Fruit fly (Drosophila melanogaster) whole organism, prepupa: ENCODE data around the gene Acsx3.

Experiments
- Blimp-1 ChIP-seq: fragments of 200-800 bp; sonication (Bioruptor generic); optimal IDR thresholded peaks from 3 replicates; lab custom pipeline; 2017; ENCODE audit warnings: missing biosample characterization, missing genetic modification characterization, mild to moderate bottlenecking, moderate library complexity, missing genetic modification reagents
- CG10631 ChIP-seq: fragments of 200-800 bp; sonication (Bioruptor generic); optimal IDR thresholded peaks from 2 replicates; lab custom pipeline; 2016; ENCODE audit warnings: missing biosample characterization, missing genetic modification characterization
- CG10669 ChIP-seq: fragments of 200-800 bp; sonication (Bioruptor generic); optimal IDR thresholded peaks from 3 replicates; lab custom pipeline; 2018; ENCODE audit warnings: missing biosample characterization, mild to moderate bottlenecking, missing genetic modification characterization, moderate library complexity
- CG11762 ChIP-seq: fragments of 200-800 bp; sonication (Bioruptor generic); optimal IDR thresholded peaks from 3 replicates; lab custom pipeline; 2016; ENCODE audit warnings: missing biosample characterization, missing genetic modification characterization; ENCODE audit not compliant: insufficient read depth
- CG11902 ChIP-seq: fragments of 200-800 bp; sonication (Bioruptor generic); optimal IDR thresholded peaks from 3 replicates; lab custom pipeline; 2016; ENCODE audit warnings: missing biosample characterization, missing genetic modification characterization
- CG15336 ChIP-seq: fragments of 200-800 bp; sonication (Bioruptor generic); IDR thresholded peaks from 2 replicates; pipeline ENCODE4 v1.3.6; 2022; ENCODE audit warnings: missing biosample characterization, missing genetic modification characterization
- CG16779 ChIP-seq: fragments of 200-800 bp; sonication (Bioruptor generic); optimal IDR thresholded peaks from 3 replicates; lab custom pipeline; 2017; ENCODE audit warnings: missing biosample characterization, mild to moderate bottlenecking, missing genetic modification characterization
- CG3032 ChIP-seq: fragments of 200-800 bp; optimal IDR thresholded peaks from 2 replicates; lab custom pipeline; 2019; ENCODE audit warnings: missing biosample characterization, mild to moderate bottlenecking, missing genetic modification characterization, moderate library complexity
- CG31627 ChIP-seq: fragments of 200-800 bp; sonication (Bioruptor generic); optimal IDR thresholded peaks from 3 replicates; lab custom pipeline; 2016; ENCODE audit warnings: missing biosample characterization, missing genetic modification characterization
- CG3919 ChIP-seq: fragments of 200-800 bp; sonication (Bioruptor generic); optimal IDR thresholded peaks from 3 replicates; lab custom pipeline; 2016; ENCODE audit warnings: missing biosample characterization, missing genetic modification characterization
- CG4318 ChIP-seq: fragments of 200-800 bp; sonication (Bioruptor generic); optimal IDR thresholded peaks from 3 replicates; lab custom pipeline; 2017; ENCODE audit warnings: missing biosample characterization, mild to moderate bottlenecking, missing genetic modification characterization
- CG6163 ChIP-seq: fragments of 200-800 bp; sonication (Bioruptor generic); IDR thresholded peaks from 3 replicates; pipeline ENCODE4 v1.3.6; 2022; ENCODE audit warnings: missing biosample characterization, missing genetic modification characterization
- CG6276 ChIP-seq: fragments of 200-800 bp; sonication (Bioruptor generic); optimal IDR thresholded peaks from 2 replicates; lab custom pipeline; 2017; ENCODE audit warnings: missing biosample characterization, mild to moderate bottlenecking, missing genetic modification characterization
- CG6792 ChIP-seq: fragments of 200-800 bp; sonication (Bioruptor generic); optimal IDR thresholded peaks from 3 replicates; lab custom pipeline; 2016; ENCODE audit warnings: missing biosample characterization, missing genetic modification characterization
- CG6808 ChIP-seq: fragments of 200-800 bp; sonication (Bioruptor generic); optimal IDR thresholded peaks from 3 replicates; lab custom pipeline; 2017; ENCODE audit warnings: missing biosample characterization, missing genetic modification characterization, mild to moderate bottlenecking, moderate library complexity, missing genetic modification reagents
- CG6854 ChIP-seq: fragments of 200-800 bp; sonication (Bioruptor generic); optimal IDR thresholded peaks from 2 replicates; lab custom pipeline; 2017; ENCODE audit warnings: missing biosample characterization, mild to moderate bottlenecking, missing genetic modification characterization
- CG7368 ChIP-seq: fragments of 200-800 bp; sonication (Bioruptor generic); optimal IDR thresholded peaks from 3 replicates; lab custom pipeline; 2016; ENCODE audit warnings: missing biosample characterization, missing genetic modification characterization
- CG8119 ChIP-seq: fragments of 200-800 bp; sonication (Bioruptor generic); IDR thresholded peaks from 3 replicates; pipeline ENCODE4 v1.3.6; 2022; ENCODE audit warnings: missing biosample characterization, missing genetic modification characterization
- CG8319 ChIP-seq: fragments of 200-800 bp; sonication (Bioruptor generic); optimal IDR thresholded peaks from 3 replicates; lab custom pipeline; 2016; ENCODE audit warnings: missing biosample characterization, missing genetic modification characterization
- CG8632 ChIP-seq: fragments of 200-800 bp; sonication (Bioruptor generic); optimal IDR thresholded peaks from 3 replicates; lab custom pipeline; 2016; ENCODE audit warnings: missing biosample characterization, missing genetic modification characterization
- CG9139 ChIP-seq: fragments of 200-800 bp; sonication (Bioruptor generic); optimal IDR thresholded peaks from 3 replicates; lab custom pipeline; 2017; ENCODE audit warnings: missing biosample characterization, mild to moderate bottlenecking, missing genetic modification characterization
- Eip75B ChIP-seq: fragments of 200-800 bp; sonication (Bioruptor generic); optimal IDR thresholded peaks from 3 replicates; lab custom pipeline; 2016; ENCODE audit warnings: missing biosample characterization, missing genetic modification characterization
- Eip78C ChIP-seq: fragments of 200-800 bp; sonication (Bioruptor generic); peaks from one replicate; lab custom pipeline; 2016; ENCODE audit warnings: missing biosample characterization, missing genetic modification characterization
- Ets21C ChIP-seq: fragments of 200-800 bp; sonication (Bioruptor generic); optimal IDR thresholded peaks from 3 replicates; lab custom pipeline; 2016; ENCODE audit warnings: missing biosample characterization, missing genetic modification characterization
- Ets96B ChIP-seq: fragments of 200-800 bp; optimal IDR thresholded peaks from 2 replicates; lab custom pipeline; 2019; ENCODE audit warnings: missing biosample characterization, mild to moderate bottlenecking, missing genetic modification characterization, moderate library complexity
- Hr38 ChIP-seq: sonication (Bioruptor generic); optimal IDR thresholded peaks from 2 replicates; lab custom pipeline; 2016; ENCODE audit warnings: missing biosample characterization, missing genetic modification characterization
- Hr39 ChIP-seq: fragments of 200-800 bp; sonication (Bioruptor generic); optimal IDR thresholded peaks from 2 replicates; lab custom pipeline; 2016; ENCODE audit warnings: missing biosample characterization, missing genetic modification characterization
- Hr4 ChIP-seq: fragments of 200-800 bp; sonication (Bioruptor generic); optimal IDR thresholded peaks from 3 replicates; lab custom pipeline; 2016; ENCODE audit warnings: missing biosample characterization, missing genetic modification characterization
- Lpt ChIP-seq: fragments of 200-800 bp; sonication (Bioruptor generic); optimal IDR thresholded peaks from 3 replicates; lab custom pipeline; 2016; ENCODE audit warnings: missing biosample characterization, missing genetic modification characterization
- OdsH ChIP-seq: fragments of 200-800 bp; sonication (Bioruptor generic); optimal IDR thresholded peaks from 3 replicates; lab custom pipeline; 2016; ENCODE audit warnings: missing biosample characterization, missing genetic modification characterization
- Sox102F ChIP-seq: fragments of 200-800 bp; sonication (Bioruptor generic); optimal IDR thresholded peaks from 2 replicates; lab custom pipeline; 2016; ENCODE audit warnings: missing biosample characterization, mild to moderate bottlenecking, missing genetic modification characterization
- Sox14 ChIP-seq: fragments of 200-800 bp; sonication (Bioruptor generic); optimal IDR thresholded peaks from 3 replicates; lab custom pipeline; 2016; ENCODE audit warnings: missing biosample characterization, missing genetic modification characterization
- Sox15 ChIP-seq: fragments of 200-800 bp; sonication (Bioruptor generic); optimal IDR thresholded peaks from 3 replicates; lab custom pipeline; 2016; ENCODE audit warnings: missing biosample characterization, missing genetic modification characterization
- achi ChIP-seq: fragments of 200-800 bp; sonication (Bioruptor generic); optimal IDR thresholded peaks from 3 replicates; lab custom pipeline; 2016; ENCODE audit warnings: missing biosample characterization, missing genetic modification characterization
- acj6 ChIP-seq: fragments of 200-800 bp; sonication (Bioruptor generic); optimal IDR thresholded peaks from 3 replicates; lab custom pipeline; 2016; ENCODE audit warnings: missing biosample characterization, missing genetic modification characterization
- cyc ChIP-seq: fragments of 200-800 bp; sonication (Bioruptor generic); optimal IDR thresholded peaks from 3 replicates; lab custom pipeline; 2016; ENCODE audit warnings: missing biosample characterization, missing genetic modification characterization
- dac ChIP-seq: fragments of 200-800 bp; sonication (Bioruptor generic); optimal IDR thresholded peaks from 2 replicates; lab custom pipeline; 2017; ENCODE audit warnings: missing biosample characterization, mild to moderate bottlenecking, missing genetic modification characterization
- eg ChIP-seq: fragments of 200-800 bp; sonication (Bioruptor generic); IDR thresholded peaks from 3 replicates; pipeline ENCODE4 v1.3.6; 2022; ENCODE audit warnings: missing biosample characterization, missing genetic modification characterization
- esn ChIP-seq: fragments of 200-800 bp; sonication (Bioruptor generic); optimal IDR thresholded peaks from 2 replicates; lab custom pipeline; 2016; ENCODE audit warnings: missing biosample characterization, mild to moderate bottlenecking, missing genetic modification characterization, moderate library complexity
- fd85E ChIP-seq: fragments of 200-800 bp; sonication (Bioruptor generic); optimal IDR thresholded peaks from 3 replicates; lab custom pipeline; 2016; ENCODE audit warnings: missing biosample characterization, missing genetic modification characterization
- fkh ChIP-seq: fragments of 200-800 bp; sonication (Bioruptor generic); optimal IDR thresholded peaks from 3 replicates; lab custom pipeline; 2017; ENCODE audit warnings: missing biosample characterization, mild to moderate bottlenecking, missing genetic modification characterization, moderate library complexity
- lz ChIP-seq: fragments of 200-800 bp; sonication (Bioruptor generic); optimal IDR thresholded peaks from 3 replicates; lab custom pipeline; 2016; ENCODE audit warnings: missing biosample characterization, missing genetic modification characterization
- pdm3 ChIP-seq: fragments of 200-800 bp; sonication (Bioruptor generic); optimal IDR thresholded peaks from 3 replicates; lab custom pipeline; 2016; ENCODE audit warnings: missing biosample characterization, missing genetic modification characterization
- salr ChIP-seq, 2 experiments: fragments of 200-800 bp; sonication (Bioruptor generic); optimal IDR thresholded peaks; 3 replicates each; lab custom pipeline; 2016 to 2018; ENCODE audit warnings: missing biosample characterization in 2 of 2, missing genetic modification characterization in 2 of 2, mild to moderate bottlenecking in 1 of 2
- spab ChIP-seq: fragments of 200-800 bp; sonication (Bioruptor generic); optimal IDR thresholded peaks from 2 replicates; lab custom pipeline; 2017; ENCODE audit warnings: missing biosample characterization, mild to moderate bottlenecking, missing genetic modification characterization, missing genetic modification reagents
- svp ChIP-seq: fragments of 200-800 bp; sonication (Bioruptor generic); peaks from one replicate; lab custom pipeline; 2016; ENCODE audit warnings: missing biosample characterization, missing genetic modification characterization
- topi ChIP-seq: fragments of 200-800 bp; sonication (Bioruptor generic); optimal IDR thresholded peaks from 3 replicates; lab custom pipeline; 2016; ENCODE audit warnings: missing biosample characterization, missing genetic modification characterization
- vri ChIP-seq: fragments of 200-800 bp; sonication (Bioruptor generic); optimal IDR thresholded peaks from 3 replicates; lab custom pipeline; 2016; ENCODE audit warnings: missing biosample characterization, mild to moderate bottlenecking, missing genetic modification characterization

Gene Acsx3

dm6 chr3R:19807148-19807547 lies 26.1 kb downstream of the Acsx3 start:
- TF ChIP-seq CG15336 (GFP tag; lab: Robert Waterston, UW) (no peak), fd85E (GFP tag; lab: Kevin White, UChicago) (no peak), CG8119 (GFP tag; lab: Robert Waterston, UW) (no peak), CG7368 (GFP tag; lab: Kevin White, UChicago) (no peak), Ets21C (GFP tag; lab: Kevin White, UChicago) (no peak), topi (GFP tag; lab: Kevin White, UChicago) (no peak), fkh (GFP tag; lab: Kevin White, UChicago) (no peak), CG9139 (GFP tag; lab: Kevin White, UChicago) (no peak), Hr4 (no peak), Lpt (GFP tag; lab: Kevin White, UChicago) (no peak), CG4318 (GFP tag; lab: Kevin White, UChicago) (no peak), CG6808 (GFP tag; lab: Kevin White, UChicago) (no peak), pdm3 (GFP tag; lab: Kevin White, UChicago) (no peak), Sox102F (no peak), Sox14 (GFP tag; lab: Kevin White, UChicago) (no peak), CG11762 (GFP tag; lab: Kevin White, UChicago) (no peak), Sox15 (no peak), CG6854 (GFP tag; lab: Kevin White, UChicago) (no peak)

dm6 chr3R:19807745-19808429 lies 26.8 kb downstream of the Acsx3 start:
- no peak for TF ChIP-seq fkh (GFP tag; lab: Kevin White, UChicago)
- TF ChIP-seq topi (GFP tag; lab: Kevin White, UChicago), result no peak
- TF ChIP-seq CG8632, result no peak
- peak; percentile 56 for TF ChIP-seq CG4318 (GFP tag; lab: Kevin White, UChicago)
- peak; percentile 49 for TF ChIP-seq OdsH (GFP tag; lab: Kevin White, UChicago)
- TF ChIP-seq CG11902 (GFP tag; lab: Kevin White, UChicago), result no peak
- no peak for TF ChIP-seq Eip75B (GFP tag; lab: Kevin White, UChicago)
- TF ChIP-seq CG31627, result no peak
- peak; percentile 29 for TF ChIP-seq spab (GFP tag; lab: Kevin White, UChicago)
- peak; percentile 30 for TF ChIP-seq CG10631
- TF ChIP-seq Hr39 (GFP tag; lab: Kevin White, UChicago), result no peak
- TF ChIP-seq CG3919 (GFP tag; lab: Kevin White, UChicago), result no peak
- no peak; the same call in 2 of the 3 replicates for TF ChIP-seq CG6163
- TF ChIP-seq Eip78C (GFP tag; lab: Kevin White, UChicago), result peak; percentile 69
- TF ChIP-seq vri, result no peak
- TF ChIP-seq CG3032 (tag; lab: Kevin White, UChicago), result peak; percentile 41
- no peak for TF ChIP-seq CG10669 (GFP tag; lab: Kevin White, UChicago)
- TF ChIP-seq Lpt (GFP tag; lab: Kevin White, UChicago), result no peak
- TF ChIP-seq Hr4, result peak; percentile 70
- no peak for TF ChIP-seq svp (GFP tag; lab: Kevin White, UChicago)
- no peak for TF ChIP-seq CG6792 (GFP tag; lab: Kevin White, UChicago)
- no peak for TF ChIP-seq CG16779 (tag; lab: Kevin White, UChicago)
- no peak for TF ChIP-seq Ets96B (tag; lab: Kevin White, UChicago)
- TF ChIP-seq fd85E (GFP tag; lab: Kevin White, UChicago), result no peak
- TF ChIP-seq CG6808 (GFP tag; lab: Kevin White, UChicago), result no peak
- no peak for TF ChIP-seq Blimp-1 (GFP tag; lab: Kevin White, UChicago)
- TF ChIP-seq acj6 (GFP tag; lab: Kevin White, UChicago), result peak; percentile 40
- TF ChIP-seq eg (GFP tag; lab: Robert Waterston, UW), result no peak; the same call in 1 of the 3 replicates
- peak; percentile 57 for TF ChIP-seq pdm3 (GFP tag; lab: Kevin White, UChicago)
- TF ChIP-seq CG6276 (GFP tag; lab: Kevin White, UChicago), result peak; percentile 30
- TF ChIP-seq CG8119 (GFP tag; lab: Robert Waterston, UW), result peak; percentile 58
- peak; percentile 4 for TF ChIP-seq esn (GFP tag; lab: Kevin White, UChicago)
- peak; percentile 37 for TF ChIP-seq achi (GFP tag; lab: Kevin White, UChicago)
- no peak for TF ChIP-seq dac (GFP tag; lab: Kevin White, UChicago)
- no peak for TF ChIP-seq Hr38 (GFP tag; lab: Kevin White, UChicago)
- TF ChIP-seq CG6854 (GFP tag; lab: Kevin White, UChicago), result no peak
- peak; percentile 49; the same call in 1 of the 2 replicates for TF ChIP-seq CG15336 (GFP tag; lab: Robert Waterston, UW)
- TF ChIP-seq CG8319 (GFP tag; lab: Kevin White, UChicago), result no peak
- no peak for TF ChIP-seq Sox14 (GFP tag; lab: Kevin White, UChicago)
- TF ChIP-seq lz (GFP tag; lab: Kevin White, UChicago), result no peak
- TF ChIP-seq salr (GFP tag; optimal IDR thresholded peaks at IDR 0.05; lab: Kevin White, UChicago), result peak in 1 of 2 experiments; percentile 68
- TF ChIP-seq cyc (GFP tag; lab: Kevin White, UChicago), result no peak
